Worm (Caenorhabditis elegans) whole organism, early embryonic: Measurements from ENCODE around the gene srh-190.

Experiments
- aly-1 ChIP-seq: sonication (generic microtip); optimal IDR thresholded peaks from 2 replicates; lab custom pipeline; 2016; ENCODE audit warnings: missing genetic modification characterization, missing compliant biosample characterization
- ama-1 ChIP-seq: fragments of 150-350 bp; optimal IDR thresholded peaks from 2 replicates; lab custom pipeline; 2014
- scrt-1 ChIP-seq: fragments of 200-800 bp; sonication (Bioruptor generic); IDR thresholded peaks from 2 replicates; pipeline ENCODE4 v1.3.6; 2022; ENCODE audit warnings: missing genetic modification characterization, missing compliant biosample characterization

DNA sequence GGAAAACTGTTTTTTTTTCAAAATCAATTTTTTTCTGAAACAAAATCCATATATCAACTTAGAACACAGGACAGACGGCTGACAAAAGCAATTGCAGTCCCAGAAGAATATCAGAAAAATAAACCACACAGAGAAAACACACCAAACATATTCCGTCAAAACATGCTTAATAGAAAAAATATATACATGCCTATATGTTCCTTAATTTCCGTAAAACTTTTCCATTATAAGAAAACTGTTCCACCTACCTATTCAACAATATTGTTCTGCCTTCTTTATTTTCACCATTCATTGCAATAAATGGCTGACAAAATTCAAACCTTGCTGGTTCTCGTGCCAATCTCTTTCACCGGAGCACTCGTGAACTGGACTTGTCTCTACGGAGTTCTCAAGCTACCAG, 28.4 kb downstream of the srh-190 start, which contains the start of gene srx-63:
- no peak for TF ChIP-seq aly-1
- no peak for TF ChIP-seq ama-1 (lab: Kevin White, UChicago)
- no peak for TF ChIP-seq scrt-1 (GFP tag; lab: Robert Waterston, UW)
